Worm (Caenorhabditis elegans) whole organism, L4 larva: ENCODE data around the gene F07A11.1.

Experiments
- F26F4.8 ChIP-seq: fragments of 200-800 bp; sonication (Bioruptor generic); conservative IDR thresholded peaks from 2 replicates; pipeline ENCODE4 v1.3.6; 2022; ENCODE audit warnings: missing genetic modification characterization, missing compliant biosample characterization
- F37D6.2 ChIP-seq: sonication (generic microtip); optimal IDR thresholded peaks from 2 replicates; lab custom pipeline; 2016; ENCODE audit warnings: mild to moderate bottlenecking, missing genetic modification characterization, missing compliant biosample characterization
- F44E2.7 ChIP-seq: fragments of 200-800 bp; sonication (Bioruptor generic); IDR thresholded peaks from 2 replicates; pipeline ENCODE4 v2.1.2; 2022; ENCODE audit warnings: missing genetic modification characterization, missing compliant biosample characterization
- F49E8.2 ChIP-seq: sonication (generic microtip); optimal IDR thresholded peaks from 2 replicates; lab custom pipeline; 2016; ENCODE audit warnings: missing compliant biosample characterization, mild to moderate bottlenecking, missing genetic modification characterization, borderline replicate concordance
- Y48G9A.11 ChIP-seq: fragments of 200-800 bp; sonication (Bioruptor generic); IDR thresholded peaks from 2 replicates; pipeline ENCODE4 v1.3.6; 2022; ENCODE audit warnings: missing genetic modification reagents, missing genetic modification characterization, missing compliant biosample characterization
- ZK546.5 ChIP-seq, 2 experiments: sonication (generic microtip); optimal IDR thresholded peaks; 2 replicates each; lab custom pipeline; 2017; ENCODE audit warnings: missing biosample characterization in 2 of 2, missing genetic modification characterization in 2 of 2
- aha-1 ChIP-seq: fragments of 150-350 bp; peaks from one replicate; lab custom pipeline; 2014; ENCODE audit warnings: missing biosample characterization, missing genetic modification characterization
- aly-2 ChIP-seq: sonication (generic microtip); optimal IDR thresholded peaks from 2 replicates; lab custom pipeline; 2018; ENCODE audit warnings: missing biosample characterization, missing genetic modification characterization
- ceh-20 ChIP-seq: fragments of 200-800 bp; sonication (Bioruptor generic); IDR thresholded peaks from 2 replicates; pipeline ENCODE4 v1.3.6; 2022; ENCODE audit warnings: missing genetic modification reagents, missing genetic modification characterization, missing compliant biosample characterization
- ceh-32 ChIP-seq: sonication (generic microtip); optimal IDR thresholded peaks from 2 replicates; lab custom pipeline; 2016; ENCODE audit warnings: mild to moderate bottlenecking, missing genetic modification characterization, missing compliant biosample characterization; ENCODE audit not compliant: poor library complexity
- ces-1 ChIP-seq: fragments of 150-350 bp; sonication (generic microtip); optimal IDR thresholded peaks from 4 replicates; lab custom pipeline; 2014; ENCODE audit warnings: missing biosample characterization, missing genetic modification reagents, missing genetic modification characterization
- cey-2 ChIP-seq: sonication (generic microtip); optimal IDR thresholded peaks from 3 replicates; lab custom pipeline; 2017; ENCODE audit warnings: missing genetic modification characterization, mild to moderate bottlenecking, missing compliant biosample characterization, antibody characterized with exemption, borderline replicate concordance; ENCODE audit not compliant: insufficient read depth
- ctbp-1 ChIP-seq: fragments of 200-800 bp; sonication (Bioruptor generic); IDR thresholded peaks from 2 replicates; pipeline ENCODE4 v1.3.6; 2022; ENCODE audit warnings: missing genetic modification reagents, missing genetic modification characterization, missing compliant biosample characterization
- daf-16 ChIP-seq, 3 experiments: sonication (generic microtip); optimal IDR thresholded peaks; 2 replicates each; lab custom pipeline; 2016 to 2017; ENCODE audit warnings: missing genetic modification characterization in 3 of 3, missing genetic modification reagents in 3 of 3, mild to moderate bottlenecking in 2 of 3, missing compliant biosample characterization in 2 of 3, missing biosample characterization in 1 of 3, moderate library complexity in 1 of 3
- daf-8 ChIP-seq: fragments of 200-800 bp; sonication (Bioruptor generic); IDR thresholded peaks from 2 replicates; pipeline ENCODE4 v1.3.6; 2022; ENCODE audit warnings: missing genetic modification characterization, missing compliant biosample characterization
- dpl-1 ChIP-seq: fragments of 150-350 bp; optimal IDR thresholded peaks from 2 replicates; lab custom pipeline; 2014; ENCODE audit warnings: missing biosample characterization, missing genetic modification reagents, missing genetic modification characterization
- dve-1 ChIP-seq: sonication (generic microtip); optimal IDR thresholded peaks from 2 replicates; lab custom pipeline; 2017; ENCODE audit warnings: antibody characterized with exemption, mild to moderate bottlenecking, missing genetic modification characterization, missing compliant biosample characterization; ENCODE audit not compliant: insufficient read depth
- gei-8 ChIP-seq: fragments of 200-800 bp; sonication (Bioruptor generic); optimal IDR thresholded peaks from 2 replicates; lab custom pipeline; 2018; ENCODE audit warnings: mild to moderate bottlenecking, missing genetic modification characterization, missing compliant biosample characterization
- hif-1 ChIP-seq, 2 experiments: sonication (generic microtip); optimal IDR thresholded peaks; 2 replicates each; lab custom pipeline; 2016 to 2017; ENCODE audit warnings: missing compliant biosample characterization in 2 of 2, missing genetic modification characterization in 2 of 2, missing genetic modification reagents in 2 of 2, missing genotype in 2 of 2, mild to moderate bottlenecking in 1 of 2
- lim-7 ChIP-seq: fragments of 200-800 bp; sonication (Bioruptor generic); IDR thresholded peaks from 2 replicates; pipeline ENCODE4 v1.3.6; 2022; ENCODE audit warnings: missing genetic modification characterization, missing compliant biosample characterization
- lin-29 ChIP-seq: fragments of 200-800 bp; sonication (Bioruptor generic); IDR thresholded peaks from 2 replicates; pipeline ENCODE4 v1.3.6; 2022; ENCODE audit warnings: missing genetic modification reagents, missing genetic modification characterization, missing compliant biosample characterization
- lin-38 ChIP-seq: fragments of 200-800 bp; sonication (Bioruptor generic); IDR thresholded peaks from 2 replicates; pipeline ENCODE4 v1.3.6; 2022; ENCODE audit warnings: missing genetic modification reagents, missing genetic modification characterization, missing compliant biosample characterization
- lsy-2 ChIP-seq, 2 experiments: fragments of 150-350 bp in 1 of 2; sonication (generic microtip) in 1 of 2; optimal IDR thresholded peaks; 2 replicates each; lab custom pipeline; 2014 to 2017; ENCODE audit warnings: missing biosample characterization in 2 of 2, missing genetic modification characterization in 2 of 2
- madf-9 ChIP-seq: fragments of 200-800 bp; sonication (Bioruptor generic); conservative IDR thresholded peaks from 2 replicates; pipeline ENCODE4 v1.3.6; 2022; ENCODE audit warnings: missing genetic modification reagents, missing genetic modification characterization, missing compliant biosample characterization
- mdt-29 ChIP-seq: fragments of 200-800 bp; sonication (Bioruptor generic); IDR thresholded peaks from 2 replicates; pipeline ENCODE4 v1.3.6; 2022; ENCODE audit warnings: missing genetic modification reagents, missing genetic modification characterization, missing compliant biosample characterization
- mep-1 ChIP-seq: fragments of 150-350 bp; sonication (generic microtip); optimal IDR thresholded peaks from 3 replicates; lab custom pipeline; 2014; ENCODE audit warnings: missing biosample characterization, missing genetic modification characterization
- mes-2 ChIP-seq: sonication (generic microtip); optimal IDR thresholded peaks from 2 replicates; lab custom pipeline; 2016; ENCODE audit warnings: missing genotype, mild to moderate bottlenecking, missing genetic modification characterization, missing compliant biosample characterization; ENCODE audit not compliant: poor library complexity, severe bottlenecking
- nhr-28 ChIP-seq: fragments of 150-350 bp; optimal IDR thresholded peaks from 2 replicates; lab custom pipeline; 2014; ENCODE audit warnings: missing biosample characterization, missing genetic modification characterization
- nhr-42 ChIP-seq: fragments of 200-800 bp; sonication (Bioruptor generic); IDR thresholded peaks from 2 replicates; pipeline ENCODE4 v1.3.6; 2022; ENCODE audit warnings: missing genetic modification characterization, missing compliant biosample characterization
- nhr-48 ChIP-seq: sonication (generic microtip); optimal IDR thresholded peaks from 2 replicates; lab custom pipeline; 2016; ENCODE audit warnings: mild to moderate bottlenecking, missing genetic modification characterization, missing compliant biosample characterization
- pha-4 ChIP-seq, 2 experiments: fragments of 150-350 bp in 1 of 2; fragments of 200-800 bp in 1 of 2; sonication (Bioruptor generic) in 1 of 2; IDR thresholded peaks in 1 of 2; optimal IDR thresholded peaks in 1 of 2; 2 replicates each; pipeline versions ENCODE4 v1.3.6 to Lab custom; 2014 to 2022; ENCODE audit warnings: missing genetic modification characterization in 2 of 2, missing genetic modification reagents in 2 of 2, missing biosample characterization in 1 of 2, missing compliant biosample characterization in 1 of 2
- pqm-1 ChIP-seq: sonication (generic microtip); optimal IDR thresholded peaks from 2 replicates; lab custom pipeline; 2017; ENCODE audit warnings: missing biosample characterization, missing genetic modification characterization
- saeg-2 ChIP-seq: fragments of 200-800 bp; sonication (Bioruptor generic); IDR thresholded peaks from 2 replicates; pipeline ENCODE4 v1.3.6; 2022; ENCODE audit warnings: missing genetic modification reagents, missing genetic modification characterization, missing compliant biosample characterization
- spr-1 ChIP-seq: sonication (generic microtip); optimal IDR thresholded peaks from 2 replicates; lab custom pipeline; 2016; ENCODE audit warnings: mild to moderate bottlenecking, missing genetic modification characterization, missing compliant biosample characterization
- tag-97 ChIP-seq: fragments of 200-800 bp; sonication (Bioruptor generic); IDR thresholded peaks from 2 replicates; pipeline ENCODE4 v1.3.6; 2022; ENCODE audit warnings: missing genetic modification characterization, missing compliant biosample characterization
- unc-130 ChIP-seq: sonication (generic microtip); optimal IDR thresholded peaks from 2 replicates; lab custom pipeline; 2016; ENCODE audit warnings: missing genetic modification reagents, missing genetic modification characterization, missing compliant biosample characterization
- unc-62 ChIP-seq, 3 experiments: fragments of 150-350 bp in 1 of 3; sonication (generic microtip); optimal IDR thresholded peaks in 2 of 3; peaks in 1 of 3; 1 replicate in 1 of 3; 2 replicates in 2 of 3; lab custom pipeline; 2014 to 2017; ENCODE audit warnings: missing biosample characterization in 3 of 3, missing genetic modification characterization in 3 of 3, missing genetic modification reagents in 3 of 3, missing genotype in 1 of 3
- zip-2 ChIP-seq: fragments of 150-350 bp; optimal IDR thresholded peaks from 2 replicates; lab custom pipeline; 2014; ENCODE audit warnings: missing biosample characterization, missing genetic modification characterization

Gene F07A11.1

DNA sequence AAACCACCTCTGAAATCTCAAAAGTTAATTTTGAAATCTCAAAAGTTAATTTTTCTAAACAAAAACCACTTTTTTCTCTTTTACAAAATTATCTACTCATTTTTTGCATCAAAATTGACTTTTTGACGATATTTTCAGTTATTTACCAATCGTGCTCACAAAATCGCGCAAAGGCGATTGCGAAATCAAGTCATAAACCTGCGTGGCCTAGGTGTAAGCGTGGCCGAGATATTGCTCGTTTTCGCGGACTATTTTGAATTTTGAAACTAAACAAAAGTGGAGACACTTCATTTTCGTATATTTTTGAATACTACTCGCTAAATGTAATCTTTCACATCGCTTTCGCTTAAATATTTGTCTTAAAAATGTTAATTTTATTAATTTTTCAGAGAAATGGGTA is 13.6 kb downstream of the F07A11.1 start, which contains the start of gene smc-6 (continued):
- TF ChIP-seq dve-1 (tag; lab: Kevin White, UChicago) (peak; percentile 27), mdt-29 (GFP tag; lab: Robert Waterston, UW) (no peak), hif-1 (tag; optimal IDR thresholded peaks at IDR 0.05; lab: Kevin White, UChicago) (no peak), ZK546.5 (tag; optimal IDR thresholded peaks at IDR 0.05; lab: Kevin White, UChicago) (no peak), dpl-1 (GFP tag; lab: Kevin White, UChicago) (peak; percentile 65), saeg-2 (no peak), ces-1 (no peak), mes-2 (tag; lab: Kevin White, UChicago) (peak; percentile 83), F26F4.8 (GFP tag; lab: Robert Waterston, UW) (no peak), mep-1 (tag; lab: Kevin White, UChicago) (no peak), pha-4 (GFP tag; IDR thresholded peaks at IDR 0.05; lab: Robert Waterston, UW) (no peak), pha-4 (tag; optimal IDR thresholded peaks at IDR 0.05; lab: Kevin White, UChicago) (peak; percentile 47), aha-1 (tag; lab: Kevin White, UChicago) (peak; percentile 56), gei-8 (GFP tag; lab: Kevin White, UChicago) (no peak), spr-1 (tag; lab: Kevin White, UChicago) (no peak), unc-62 (GFP tag; optimal IDR thresholded peaks at IDR 0.05 in 1 of 2; lab: Kevin White, UChicago) (no peak), unc-62 (tag; optimal IDR thresholded peaks at IDR 0.05; lab: Kevin White, UChicago) (no peak), ceh-32 (tag; lab: Kevin White, UChicago) (no peak), cey-2 (tag; lab: Kevin White, UChicago) (no peak), lim-7 (GFP tag; lab: Robert Waterston, UW) (no peak), ctbp-1 (GFP tag; lab: Robert Waterston, UW) (no peak), aly-2 (tag; lab: Kevin White, UChicago) (no peak), nhr-42 (GFP tag; lab: Robert Waterston, UW) (no peak), madf-9 (no peak), F44E2.7 (GFP tag; lab: Robert Waterston, UW) (no peak), tag-97 (no peak), nhr-48 (tag; lab: Kevin White, UChicago) (no peak), daf-8 (no peak)

DNA sequence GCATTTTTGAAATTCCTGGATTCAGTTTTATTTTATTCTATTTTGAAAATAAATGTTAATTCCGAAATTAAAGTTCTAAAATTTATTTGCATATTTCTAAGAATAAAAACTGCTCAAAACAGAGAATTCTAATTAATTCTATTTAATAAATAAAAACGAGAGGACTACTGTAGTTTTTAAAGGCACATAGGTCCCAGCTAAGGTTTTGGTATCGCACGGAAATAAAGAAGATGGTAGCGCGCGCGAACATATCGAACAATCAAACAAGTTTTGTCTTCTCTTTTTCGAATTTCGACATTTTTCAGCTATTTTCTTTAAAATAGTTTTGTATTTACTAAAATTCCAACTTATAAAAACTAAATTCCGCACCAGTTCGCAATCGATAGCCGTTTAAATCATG is 14.1 kb downstream of the F07A11.1 start:
- no peak for TF ChIP-seq ceh-20 (GFP tag; lab: Robert Waterston, UW)
- peak; percentile 72 for TF ChIP-seq unc-130 (GFP tag; lab: Kevin White, UChicago)
- TF ChIP-seq lin-38 (GFP tag; lab: Robert Waterston, UW): peak; percentile 69
- 0 out of 2 replicates have a peak, but pooled peaks have one; percentile 61 for TF ChIP-seq Y48G9A.11 (GFP tag; lab: Robert Waterston, UW)
- TF ChIP-seq tag-97: no peak
- peak; percentile 56 for TF ChIP-seq F49E8.2 (tag; lab: Kevin White, UChicago)

DNA sequence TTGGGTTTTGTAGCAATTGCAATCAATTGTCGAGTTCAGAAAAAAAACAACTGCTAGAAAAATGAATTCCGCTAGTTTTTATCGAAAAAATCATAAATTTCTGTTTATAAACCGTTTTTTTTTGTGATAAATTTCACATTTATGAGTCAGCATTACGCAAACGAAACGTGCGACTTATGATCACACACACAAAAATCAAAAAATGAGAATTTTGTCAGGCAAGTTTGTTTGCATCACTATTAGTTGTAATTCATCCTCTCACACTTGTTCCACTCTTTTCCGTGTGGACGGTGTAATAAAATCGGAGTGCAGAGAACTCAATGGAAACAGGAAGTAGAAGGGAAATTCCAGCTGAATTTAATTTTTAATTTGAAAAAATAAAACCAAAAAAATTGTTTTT is 14.5 kb downstream of the F07A11.1 start, which contains the start of gene pcs-1:
Gene pcs-1, minus strand, starts transcription at position 344 of the 400 bp plus-strand sequence.
- peak in 1 of 2 experiments; percentile 23 for TF ChIP-seq lsy-2 (tag; optimal IDR thresholded peaks at IDR 0.05; lab: Kevin White, UChicago)
- TF ChIP-seq pqm-1: peak; percentile 50
- no peak for TF ChIP-seq daf-16 (GFP tag; optimal IDR thresholded peaks at IDR 0.05; lab: Kevin White, UChicago)
- peak; percentile 4 for TF ChIP-seq daf-16 (tag; optimal IDR thresholded peaks at IDR 0.05; lab: Kevin White, UChicago)
- TF ChIP-seq lin-29: no peak
- TF ChIP-seq zip-2 (tag; lab: Kevin White, UChicago): no peak
- peak; percentile 8 for TF ChIP-seq nhr-28 (tag; lab: Kevin White, UChicago)
- TF ChIP-seq F37D6.2 (tag; lab: Kevin White, UChicago): no peak
